Worm (Caenorhabditis elegans) whole organism, L1 larva: Measurements from ENCODE around the gene ncs-4.

Source experiments
- elt-2 ChIP-seq: sonication (generic microtip); optimal IDR thresholded peaks from 2 replicates; lab custom pipeline; 2016; ENCODE audit warnings: missing genetic modification characterization, mild to moderate bottlenecking, inconsistent platforms, missing compliant biosample characterization, missing genetic modification reagents
- tbx-2 ChIP-seq: sonication (generic microtip); optimal IDR thresholded peaks from 2 replicates; lab custom pipeline; 2016; ENCODE audit warnings: missing genetic modification characterization, missing compliant biosample characterization

ce11 chrX:10155127-10155526 lies 21.2 kb upstream of the ncs-4 start:
- no peak for TF ChIP-seq tbx-2 (tag; lab: Kevin White, UChicago)
- no peak for TF ChIP-seq elt-2 (tag; lab: Kevin White, UChicago)
